Worm (Caenorhabditis elegans) whole organism, early embryonic: ENCODE data around the gene str-101.

Experiments
- B0310.2 ChIP-seq: sonication (generic microtip); optimal IDR thresholded peaks from 2 replicates; lab custom pipeline; 2016; ENCODE audit warnings: mild to moderate bottlenecking, missing genetic modification characterization, missing compliant biosample characterization
- aly-1 ChIP-seq: sonication (generic microtip); optimal IDR thresholded peaks from 2 replicates; lab custom pipeline; 2016; ENCODE audit warnings: missing genetic modification characterization, missing compliant biosample characterization
- ama-1 ChIP-seq: fragments of 150-350 bp; optimal IDR thresholded peaks from 2 replicates; lab custom pipeline; 2014
- ceh-13 ChIP-seq: fragments of 200-800 bp; sonication (Bioruptor generic); optimal IDR thresholded peaks from 2 replicates; lab custom pipeline; 2018; ENCODE audit warnings: mild to moderate bottlenecking, missing genetic modification characterization, missing compliant biosample characterization
- ceh-36 ChIP-seq: sonication (generic microtip); optimal IDR thresholded peaks from 2 replicates; lab custom pipeline; 2016; ENCODE audit warnings: missing genetic modification characterization, inconsistent platforms, missing compliant biosample characterization
- flt-1 ChIP-seq: fragments of 200-800 bp; sonication (Bioruptor generic); IDR thresholded peaks from 2 replicates; pipeline ENCODE4 v1.3.6; 2022; ENCODE audit warnings: missing genetic modification characterization, missing compliant biosample characterization
- tbx-11 ChIP-seq: fragments of 200-800 bp; sonication (Bioruptor generic); IDR thresholded peaks from 2 replicates; pipeline ENCODE4 v1.3.6; 2022; ENCODE audit warnings: missing genetic modification characterization, missing compliant biosample characterization

DNA sequence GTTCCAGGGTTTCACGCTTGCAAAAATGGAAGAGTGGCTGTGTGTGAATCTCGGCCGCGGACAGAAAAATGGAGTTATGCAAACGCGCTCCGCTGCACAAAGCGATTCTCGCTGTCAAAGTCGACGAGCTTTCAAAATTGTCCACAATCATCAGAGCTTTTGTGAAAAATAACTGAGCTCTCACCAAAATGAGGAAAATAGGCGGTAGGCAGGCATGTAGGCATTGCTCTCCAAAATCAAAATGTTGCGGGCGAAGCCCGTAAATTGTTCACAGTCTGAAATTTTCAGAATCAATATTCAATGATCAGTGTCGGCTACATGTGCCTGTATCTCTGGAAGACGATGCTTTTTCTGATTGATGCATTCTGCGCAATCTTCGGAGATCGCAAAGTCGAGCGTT lies 42.9 kb downstream of the str-101 start, which contains the start of gene K06B4.4:
- TF ChIP-seq ama-1 (lab: Kevin White, UChicago) (no peak), B0310.2 (no peak), tbx-11 (GFP tag; lab: Robert Waterston, UW) (no peak), aly-1 (tag; lab: Kevin White, UChicago) (no peak), flt-1 (GFP tag; lab: Robert Waterston, UW) (no peak), ceh-36 (tag; lab: Kevin White, UChicago) (no peak), ceh-13 (GFP tag; lab: Kevin White, UChicago) (no peak)
